Fruit fly (Drosophila melanogaster): ENCODE data around the gene Ncoa6.

The Ncoa6 gene

DNA sequence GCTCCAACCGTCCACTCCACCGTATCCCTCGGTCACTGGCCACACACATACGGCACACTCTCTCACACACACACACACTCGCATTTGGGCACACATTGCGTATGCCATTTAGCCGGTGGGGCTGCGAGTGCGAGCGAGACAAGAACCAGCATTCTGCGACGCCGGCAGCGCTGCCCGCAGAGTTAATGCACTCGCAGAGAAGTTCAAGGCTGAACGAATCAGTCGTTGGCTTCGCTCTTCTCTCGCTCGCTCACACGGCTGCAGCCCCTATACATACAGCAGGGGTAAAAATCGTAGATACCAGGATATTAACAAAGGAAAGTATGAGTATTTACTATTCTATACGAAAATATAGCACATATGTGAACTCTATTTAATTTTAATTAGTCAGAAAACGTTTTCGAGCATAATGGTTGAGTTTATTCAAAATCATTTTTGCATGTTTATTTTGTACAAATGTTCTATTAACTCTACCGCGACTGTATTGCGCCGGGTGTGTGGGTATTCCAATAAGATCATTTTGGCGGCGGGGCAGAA lies 33.4 kb downstream of the Ncoa6 start:
- TF ChIP-seq Mio (GFP tag; optimal IDR thresholded peaks at IDR 0.05) (peak; percentile 84), rgr (GFP tag; optimal IDR thresholded peaks at IDR 0.05) (peak; percentile 98), tai (GFP tag; optimal IDR thresholded peaks at IDR 0.05) (peak; percentile 94), CG9705 (GFP tag; optimal IDR thresholded peaks at IDR 0.05) (peak; percentile 97), psq (GFP tag; optimal IDR thresholded peaks at IDR 0.05) (peak; percentile 92), usp (GFP tag; optimal IDR thresholded peaks at IDR 0.05) (no peak), Dif (GFP tag; optimal IDR thresholded peaks at IDR 0.05; ENCODE audit: partially characterized antibody) (peak; percentile 86), N (GFP tag; optimal IDR thresholded peaks at IDR 0.05) (peak; percentile 75), jim (GFP tag; optimal IDR thresholded peaks at IDR 0.05) (peak; percentile 86), Hnf4 (GFP tag; optimal IDR thresholded peaks at IDR 0.05) (peak; percentile 97), Hr78 (GFP tag; optimal IDR thresholded peaks at IDR 0.05) (no peak), br (GFP tag; optimal IDR thresholded peaks at IDR 0.05) (peak; percentile 98), Abd-B (GFP tag; optimal IDR thresholded peaks at IDR 0.05) (no peak), Sp1 (GFP tag; optimal IDR thresholded peaks at IDR 0.05) (peak; percentile 98), fru (GFP tag; optimal IDR thresholded peaks at IDR 0.05) (peak; percentile 98), Dfd (GFP tag; optimal IDR thresholded peaks at IDR 0.05) (no peak), dsf (GFP tag; optimal IDR thresholded peaks at IDR 0.05; ENCODE audit: borderline replicate concordance) (peak; percentile 79), Jra (GFP tag; optimal IDR thresholded peaks at IDR 0.05) (peak; percentile 92), Hr83 (GFP tag; optimal IDR thresholded peaks at IDR 0.05; ENCODE audit: poor library complexity, severe bottlenecking) (peak; percentile 84), pan (optimal IDR thresholded peaks at IDR 0.05) (no peak), sage (GFP tag; optimal IDR thresholded peaks at IDR 0.05) (peak; percentile 91), Myc (optimal IDR thresholded peaks at IDR 0.05) (no peak), dl (GFP tag; optimal IDR thresholded peaks at IDR 0.05; ENCODE audit: insufficient read depth in 1 of 2, partially characterized antibody in 2 of 2) (peak; percentile 34 to 71), h (GFP tag; optimal IDR thresholded peaks at IDR 0.05) (peak; percentile 99), CrebA (GFP tag; optimal IDR thresholded peaks at IDR 0.05; ENCODE audit: borderline replicate concordance) (peak; percentile 97), foxo (GFP tag; optimal IDR thresholded peaks at IDR 0.05) (peak; percentile 90 to 98), ey (GFP tag; optimal IDR thresholded peaks at IDR 0.05) (peak; percentile 99), Vsx2 (GFP tag; optimal IDR thresholded peaks at IDR 0.05; ENCODE audit: partially characterized antibody) (peak; percentile 47), Rel (GFP tag; optimal IDR thresholded peaks at IDR 0.05) (peak; percentile 98), Rel (tag; optimal IDR thresholded peaks at IDR 0.05) (peak; percentile 90), lola (GFP tag; optimal IDR thresholded peaks at IDR 0.05) (no peak), CG32264 (GFP tag; optimal IDR thresholded peaks at IDR 0.05) (peak; percentile 96), dmrt93B (GFP tag; optimal IDR thresholded peaks at IDR 0.05) (peak; percentile 92), woc (GFP tag; optimal IDR thresholded peaks at IDR 0.05) (peak; percentile 98), OdsH (GFP tag; optimal IDR thresholded peaks at IDR 0.05) (peak; percentile 99), sv (GFP tag; optimal IDR thresholded peaks at IDR 0.05) (peak; percentile 60), HLH106 (tag; optimal IDR thresholded peaks at IDR 0.05) (peak; percentile 98), brk (GFP tag; optimal IDR thresholded peaks at IDR 0.05) (peak; percentile 97), GATAd (GFP tag; optimal IDR thresholded peaks at IDR 0.05) (no peak)

DNA sequence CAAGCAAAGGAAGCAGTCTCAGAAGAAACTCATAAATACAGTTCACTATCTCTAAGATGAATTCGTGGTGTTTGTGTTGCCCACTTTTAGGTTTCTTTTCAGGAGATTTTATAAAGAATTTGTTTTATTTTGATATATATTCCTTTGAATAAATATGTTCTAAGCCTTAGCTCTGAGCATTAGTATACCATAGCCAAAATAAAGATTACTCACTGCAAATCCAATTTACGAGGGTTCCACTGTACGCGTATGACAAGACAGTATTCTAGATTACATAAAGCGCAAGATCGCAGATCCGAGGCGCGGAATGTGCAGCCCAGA lies 33.9 kb downstream of the Ncoa6 start:
- TF ChIP-seq Sp1 (GFP tag; optimal IDR thresholded peaks at IDR 0.05) (peak; percentile 95), pan (optimal IDR thresholded peaks at IDR 0.05) (no peak), usp (GFP tag; optimal IDR thresholded peaks at IDR 0.05) (no peak), sv (GFP tag; optimal IDR thresholded peaks at IDR 0.05) (no peak), fru (GFP tag; optimal IDR thresholded peaks at IDR 0.05) (peak; percentile 94), dmrt93B (GFP tag; optimal IDR thresholded peaks at IDR 0.05) (peak; percentile 97), br (GFP tag; optimal IDR thresholded peaks at IDR 0.05) (peak; percentile 94), lola (GFP tag; optimal IDR thresholded peaks at IDR 0.05) (no peak), CG32264 (GFP tag; optimal IDR thresholded peaks at IDR 0.05) (peak; percentile 87), Myc (optimal IDR thresholded peaks at IDR 0.05) (no peak), rgr (GFP tag; optimal IDR thresholded peaks at IDR 0.05) (peak; percentile 96), ey (GFP tag; optimal IDR thresholded peaks at IDR 0.05) (peak; percentile 97), Vsx2 (GFP tag; optimal IDR thresholded peaks at IDR 0.05; ENCODE audit: partially characterized antibody) (no peak), foxo (GFP tag; optimal IDR thresholded peaks at IDR 0.05) (peak; percentile 73 to 96), HLH106 (tag; optimal IDR thresholded peaks at IDR 0.05) (peak; percentile 98), jim (GFP tag; optimal IDR thresholded peaks at IDR 0.05) (no peak), N (GFP tag; optimal IDR thresholded peaks at IDR 0.05) (no peak), tai (GFP tag; optimal IDR thresholded peaks at IDR 0.05) (no peak), CG9705 (GFP tag; optimal IDR thresholded peaks at IDR 0.05) (peak; percentile 97), Rel (GFP tag; optimal IDR thresholded peaks at IDR 0.05) (peak; percentile 91), Rel (tag; optimal IDR thresholded peaks at IDR 0.05) (peak; percentile 77), Dfd (GFP tag; optimal IDR thresholded peaks at IDR 0.05) (peak; percentile 66), woc (GFP tag; optimal IDR thresholded peaks at IDR 0.05) (peak; percentile 89), psq (GFP tag; optimal IDR thresholded peaks at IDR 0.05) (peak; percentile 84), Hnf4 (GFP tag; optimal IDR thresholded peaks at IDR 0.05) (peak; percentile 91), OdsH (GFP tag; optimal IDR thresholded peaks at IDR 0.05) (peak; percentile 97), Hr83 (GFP tag; optimal IDR thresholded peaks at IDR 0.05; ENCODE audit: poor library complexity, severe bottlenecking) (no peak), Dif (GFP tag; optimal IDR thresholded peaks at IDR 0.05; ENCODE audit: partially characterized antibody) (no peak), sage (GFP tag; optimal IDR thresholded peaks at IDR 0.05) (peak; percentile 92), GATAd (GFP tag; optimal IDR thresholded peaks at IDR 0.05) (no peak), brk (GFP tag; optimal IDR thresholded peaks at IDR 0.05) (peak; percentile 85), h (GFP tag; optimal IDR thresholded peaks at IDR 0.05) (peak; percentile 97), Abd-B (GFP tag; optimal IDR thresholded peaks at IDR 0.05) (no peak), Hr78 (GFP tag; optimal IDR thresholded peaks at IDR 0.05) (no peak), dsf (GFP tag; optimal IDR thresholded peaks at IDR 0.05; ENCODE audit: borderline replicate concordance) (peak; percentile 85), CrebA (GFP tag; optimal IDR thresholded peaks at IDR 0.05; ENCODE audit: borderline replicate concordance) (peak; percentile 65), Mio (GFP tag; optimal IDR thresholded peaks at IDR 0.05) (peak; percentile 83), dl (GFP tag; optimal IDR thresholded peaks at IDR 0.05; ENCODE audit: insufficient read depth in 1 of 2, partially characterized antibody in 2 of 2) (no peak), Jra (GFP tag; optimal IDR thresholded peaks at IDR 0.05) (peak; percentile 15)
